Fruit fly (Drosophila melanogaster) whole organism: ENCODE data around the gene lectin-29Ca.

Source experiments
- CG8478 ChIP-seq: fragments of >200 bp; optimal IDR thresholded peaks from 2 replicates; lab custom pipeline; 2018; ENCODE audit warnings: inconsistent platforms
- Dll ChIP-seq: fragments of >200 bp; optimal IDR thresholded peaks from 2 replicates; lab custom pipeline; 2017
- EcR ChIP-seq, 2 experiments: fragments of >200 bp; optimal IDR thresholded peaks; 2 replicates each; lab custom pipeline; 2017; ENCODE audit warnings: missing biosample characterization in 2 of 2, missing genetic modification characterization in 2 of 2, missing genetic modification reagents in 2 of 2
- pan ChIP-seq: fragments of >200 bp; optimal IDR thresholded peaks from 2 replicates; lab custom pipeline; 2017
- psq ChIP-seq: fragments of >200 bp; optimal IDR thresholded peaks from 2 replicates; lab custom pipeline; 2017
- usp ChIP-seq: fragments of >200 bp; optimal IDR thresholded peaks from 2 replicates; lab custom pipeline; 2017; ENCODE audit warnings: missing biosample characterization, missing genetic modification characterization, mixed read lengths

DNA sequence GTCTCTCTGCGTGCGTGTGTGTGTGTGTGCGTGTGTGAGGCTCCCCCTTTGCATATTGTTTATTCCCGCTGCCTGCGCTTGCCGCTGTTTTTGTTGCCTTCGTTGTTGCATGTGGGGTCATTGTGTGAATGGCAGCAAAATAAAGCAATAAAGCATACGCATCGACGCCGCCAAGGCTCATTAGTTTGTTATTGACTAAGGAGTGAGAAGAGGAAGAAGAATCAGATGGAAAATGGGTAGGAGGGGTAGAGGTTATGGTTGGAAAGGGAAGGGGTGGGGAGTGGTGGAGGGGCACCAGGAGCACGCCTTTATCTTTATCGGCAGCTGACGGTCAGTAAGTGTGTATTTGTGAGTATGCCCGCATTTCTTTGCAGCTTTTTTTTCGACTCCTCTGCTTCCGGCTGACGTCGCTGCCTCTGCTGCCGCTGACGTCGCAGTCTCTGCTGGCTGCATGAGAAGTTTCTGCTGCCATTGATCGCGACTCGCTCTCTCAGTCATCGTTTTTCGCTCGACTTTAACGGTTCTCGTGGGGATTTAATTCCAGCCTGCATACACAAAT is 25.4 kb upstream of the lectin-29Ca start:
- no peak for TF ChIP-seq Dll (lab: Kevin White, UChicago)
- TF ChIP-seq EcR (GFP tag; optimal IDR thresholded peaks at IDR 0.05; lab: Kevin White, UChicago) = peak in 1 of 2 experiments; percentile 51
- TF ChIP-seq psq (lab: Kevin White, UChicago) = no peak
- TF ChIP-seq pan = no peak
- no peak for TF ChIP-seq CG8478
- no peak for TF ChIP-seq usp
